Fruit fly (Drosophila melanogaster): ENCODE results near the gene raskol.

The raskol gene

dm6 chrX:17738474-17738838 lies 28.5 kb downstream of the raskol start:
- TF ChIP-seq crol (GFP tag; IDR thresholded peaks at IDR 0.05) (no peak), CG4360 (GFP tag; IDR thresholded peaks at IDR 0.05) (peak; percentile 86), eve (GFP tag; optimal IDR thresholded peaks at IDR 0.05) (peak in 1 of 2 experiments; percentile 82), Med (GFP tag) (peak; percentile 74), Jarid2 (GFP tag; optimal IDR thresholded peaks at IDR 0.05) (peak; percentile 28), zf30C (GFP tag; optimal IDR thresholded peaks at IDR 0.05) (peak; percentile 69), cg (GFP tag; optimal IDR thresholded peaks at IDR 0.05) (no peak), CG34422 (GFP tag; IDR thresholded peaks at IDR 0.05) (0 out of 3 replicates have a peak, but pooled peaks have one; percentile 6), dati (GFP tag; IDR thresholded peaks at IDR 0.05) (no peak), CG17328 (GFP tag; IDR thresholded peaks at IDR 0.05) (no peak), nerfin-1 (tag; optimal IDR thresholded peaks at IDR 0.05) (peak; percentile 81), sens (GFP tag) (peak; percentile 73), sd (tag; optimal IDR thresholded peaks at IDR 0.05) (peak; percentile 1), mam (GFP tag; optimal IDR thresholded peaks at IDR 0.05) (no peak), sna (GFP tag; IDR thresholded peaks at IDR 0.05; ENCODE audit: partially characterized antibody) (0 out of 2 replicates have a peak, but pooled peaks have one; percentile 1), D (optimal IDR thresholded peaks at IDR 0.05) (no peak), D (GFP tag; optimal IDR thresholded peaks at IDR 0.05) (no peak)

- TF ChIP-seq ro (GFP tag; IDR thresholded peaks at IDR 0.05), result no peak
- TF ChIP-seq lab (GFP tag; optimal IDR thresholded peaks at IDR 0.05), result peak; percentile 6
- TF ChIP-seq pum (GFP tag; optimal IDR thresholded peaks at IDR 0.05), result no peak
- TF ChIP-seq cg (GFP tag; optimal IDR thresholded peaks at IDR 0.05), result peak; percentile 84
- TF ChIP-seq Dip3 (GFP tag; optimal IDR thresholded peaks at IDR 0.05), result no peak
- peak; percentile 49; the same call in 1 of the 2 replicates for TF ChIP-seq Adf1 (GFP tag; IDR thresholded peaks at IDR 0.05)
- TF ChIP-seq CG5953 (GFP tag; IDR thresholded peaks at IDR 0.05), result no peak
- peak; percentile 11; the same call in 1 of the 2 replicates for TF ChIP-seq HLH3B (GFP tag; IDR thresholded peaks at IDR 0.05)
- TF ChIP-seq CG8944 (GFP tag; optimal IDR thresholded peaks at IDR 0.05), result no peak
- TF ChIP-seq tna (GFP tag; IDR thresholded peaks at IDR 0.05; ENCODE audit: partially characterized antibody), result no peak
- no peak for TF ChIP-seq CG7839 (tag; optimal IDR thresholded peaks at IDR 0.05)
- no peak for TF ChIP-seq twi (tag; optimal IDR thresholded peaks at IDR 0.05)
- peak; percentile 36 for TF ChIP-seq ash1 (GFP tag; optimal IDR thresholded peaks at IDR 0.05)
- TF ChIP-seq YL-1 (GFP tag; optimal IDR thresholded peaks at IDR 0.05), result peak; percentile 11
- no peak for TF ChIP-seq klu (GFP tag; IDR thresholded peaks at IDR 0.05)
- TF ChIP-seq Rx (GFP tag; IDR thresholded peaks at IDR 0.05), result no peak
- TF ChIP-seq oc (tag; optimal IDR thresholded peaks at IDR 0.05), result no peak
- TF ChIP-seq C15 (GFP tag; IDR thresholded peaks at IDR 0.05), result no peak
- no peak for TF ChIP-seq CG11695 (GFP tag; IDR thresholded peaks at IDR 0.05)
- no peak for TF ChIP-seq CG6791 (GFP tag; IDR thresholded peaks at IDR 0.05; ENCODE audit: partially characterized antibody)
- 0 out of 2 replicates have a peak, but pooled peaks have one; percentile 4 for TF ChIP-seq CG4360 (GFP tag; IDR thresholded peaks at IDR 0.05)
- TF ChIP-seq nerfin-1 (tag; optimal IDR thresholded peaks at IDR 0.05), result no peak
- TF ChIP-seq CG17359 (tag; optimal IDR thresholded peaks at IDR 0.05), result no peak
- TF ChIP-seq knrl (GFP tag; IDR thresholded peaks at IDR 0.05; ENCODE audit: partially characterized antibody), result no peak
- no peak for TF ChIP-seq CG10654 (GFP tag; optimal IDR thresholded peaks at IDR 0.05)
- TF ChIP-seq tll (GFP tag; optimal IDR thresholded peaks at IDR 0.05), result peak in 1 of 2 experiments; percentile 17
- no peak for TF ChIP-seq Myb (GFP tag; optimal IDR thresholded peaks at IDR 0.05)
- TF ChIP-seq so (GFP tag; IDR thresholded peaks at IDR 0.05), result no peak
- no peak for TF ChIP-seq Optix (GFP tag; IDR thresholded peaks at IDR 0.05)
- no peak for TF ChIP-seq CG10979 (tag; optimal IDR thresholded peaks at IDR 0.05)
- TF ChIP-seq Trl (optimal IDR thresholded peaks at IDR 0.05), result peak; percentile 50 to 52
- no peak for TF ChIP-seq Trl (GFP tag; optimal IDR thresholded peaks at IDR 0.05)
- TF ChIP-seq CG10959 (GFP tag; IDR thresholded peaks at IDR 0.05), result no peak
- TF ChIP-seq Hr51 (GFP tag; optimal IDR thresholded peaks at IDR 0.05), result no peak
- TF ChIP-seq bbx (GFP tag; IDR thresholded peaks at IDR 0.05; ENCODE audit: partially characterized antibody), result no peak
- no peak for TF ChIP-seq ftz-f1 (GFP tag; optimal IDR thresholded peaks at IDR 0.05)
- TF ChIP-seq CG7745 (tag; optimal IDR thresholded peaks at IDR 0.05), result no peak
Observed at dm6 chrX:17738989-17739388, 29.0 kb downstream of the raskol start.
